Fruit fly (Drosophila melanogaster) whole organism, embryonic: ENCODE measurements around the gene CG11970.

Experiments used
- CG13296 ChIP-seq: fragments of 200-800 bp; sonication (Bioruptor generic); optimal IDR thresholded peaks from 3 replicates; lab custom pipeline; 2018; ENCODE audit warnings: missing biosample characterization, mild to moderate bottlenecking, missing genetic modification characterization
- CG14050 ChIP-seq: fragments of 200-800 bp; sonication (Bioruptor generic); IDR thresholded peaks from 3 replicates; pipeline ENCODE4 v1.3.6; 2022; ENCODE audit warnings: missing biosample characterization, missing genetic modification characterization
- CG14710 ChIP-seq: fragments of 200-800 bp; sonication (Bioruptor generic); optimal IDR thresholded peaks from 3 replicates; lab custom pipeline; 2019; ENCODE audit warnings: missing biosample characterization, mild to moderate bottlenecking, missing genetic modification characterization, moderate library complexity
- CG1603 ChIP-seq: fragments of 200-800 bp; sonication (Bioruptor generic); optimal IDR thresholded peaks from 2 replicates; lab custom pipeline; 2019; ENCODE audit warnings: missing biosample characterization, mild to moderate bottlenecking, missing genetic modification characterization, moderate library complexity
- CG2129 ChIP-seq: fragments of 200-800 bp; sonication (Bioruptor generic); IDR thresholded peaks from 2 replicates; pipeline ENCODE4 v1.3.6; 2022; ENCODE audit warnings: missing biosample characterization, missing genetic modification characterization; ENCODE audit not compliant: partially characterized antibody
- CG2199 ChIP-seq: fragments of 200-800 bp; sonication (Bioruptor generic); IDR thresholded peaks from 3 replicates; pipeline ENCODE4 v1.3.6; 2022; ENCODE audit warnings: missing biosample characterization, missing genetic modification characterization
- CG33213 ChIP-seq: fragments of 200-800 bp; sonication (Bioruptor generic); optimal IDR thresholded peaks from 3 replicates; lab custom pipeline; 2016; ENCODE audit warnings: missing biosample characterization, missing genetic modification characterization
- CG34224 ChIP-seq: fragments of 200-800 bp; sonication (Bioruptor generic); IDR thresholded peaks from 3 replicates; pipeline ENCODE4 v1.3.6; 2022; ENCODE audit warnings: missing biosample characterization, missing genetic modification characterization; ENCODE audit not compliant: partially characterized antibody
- CG34422 ChIP-seq: fragments of 200-800 bp; sonication (Bioruptor generic); IDR thresholded peaks from 3 replicates; pipeline ENCODE4 v1.3.6; 2022; ENCODE audit warnings: missing biosample characterization, missing genetic modification characterization
- CG6654 ChIP-seq: fragments of 200-800 bp; sonication (Bioruptor generic); optimal IDR thresholded peaks from 2 replicates; lab custom pipeline; 2017; ENCODE audit warnings: missing biosample characterization, mild to moderate bottlenecking, missing genetic modification characterization
- CG8388 ChIP-seq: fragments of 200-800 bp; sonication (Bioruptor generic); optimal IDR thresholded peaks from 2 replicates; lab custom pipeline; 2019; ENCODE audit warnings: missing biosample characterization, mild to moderate bottlenecking, missing genetic modification characterization, moderate library complexity
- CrebB ChIP-seq: fragments of 200-800 bp; sonication (Bioruptor generic); optimal IDR thresholded peaks from 3 replicates; lab custom pipeline; 2018; ENCODE audit warnings: missing biosample characterization, mild to moderate bottlenecking, missing genetic modification characterization
- Dbx ChIP-seq: fragments of 200-800 bp; sonication (Bioruptor generic); IDR thresholded peaks from 3 replicates; pipeline ENCODE4 v1.3.6; 2022; ENCODE audit warnings: missing biosample characterization, missing genetic modification characterization
- Deaf1 ChIP-seq: fragments of 200-800 bp; optimal IDR thresholded peaks from 3 replicates; lab custom pipeline; 2019; ENCODE audit warnings: missing biosample characterization, mild to moderate bottlenecking, missing genetic modification characterization, moderate library complexity
- Dll ChIP-seq: fragments of 200-800 bp; sonication (Bioruptor generic); IDR thresholded peaks from 4 replicates; pipeline ENCODE4 v1.3.6; 2022; ENCODE audit warnings: missing biosample characterization, missing genetic modification characterization; ENCODE audit not compliant: partially characterized antibody
- Elba2 ChIP-seq: fragments of 200-800 bp; sonication (Bioruptor generic); optimal IDR thresholded peaks from 3 replicates; lab custom pipeline; 2016; ENCODE audit warnings: missing biosample characterization, missing genetic modification characterization
- HLHmδ ChIP-seq: fragments of 200-800 bp; sonication (Bioruptor generic); optimal IDR thresholded peaks from 2 replicates; lab custom pipeline; 2018; ENCODE audit warnings: missing biosample characterization, mild to moderate bottlenecking, missing genetic modification characterization, moderate library complexity
- Lim3 ChIP-seq: fragments of 200-800 bp; sonication (Bioruptor generic); IDR thresholded peaks from 2 replicates; pipeline ENCODE4 v1.3.6; 2022; ENCODE audit warnings: missing biosample characterization, missing genetic modification characterization
- Neu2 ChIP-seq: fragments of 200-800 bp; sonication (Bioruptor generic); optimal IDR thresholded peaks from 3 replicates; lab custom pipeline; 2016; ENCODE audit warnings: missing biosample characterization, missing genetic modification characterization, borderline replicate concordance
- Pdp1 ChIP-seq, 2 experiments: fragments of 200-800 bp; sonication (Bioruptor generic); optimal IDR thresholded peaks; 3 replicates each; lab custom pipeline; 2016; ENCODE audit warnings: missing biosample characterization in 2 of 2, missing genetic modification characterization in 2 of 2, mild to moderate bottlenecking in 1 of 2, moderate library complexity in 1 of 2
- Ptx1 ChIP-seq: fragments of 200-800 bp; sonication (Bioruptor generic); IDR thresholded peaks from 2 replicates; pipeline ENCODE4 v1.3.6; 2022; ENCODE audit warnings: missing biosample characterization, missing genetic modification characterization
- Six4 ChIP-seq: fragments of 200-800 bp; sonication (Bioruptor generic); optimal IDR thresholded peaks from 2 replicates; lab custom pipeline; 2016; ENCODE audit warnings: missing biosample characterization, missing genetic modification characterization
- Sox100B ChIP-seq: fragments of 200-800 bp; sonication (Bioruptor generic); optimal IDR thresholded peaks from 3 replicates; lab custom pipeline; 2018; ENCODE audit warnings: missing biosample characterization, mild to moderate bottlenecking, missing genetic modification characterization
- Stat92E ChIP-seq, 3 experiments: fragments of >200 bp in 2 of 3; fragments of 200-800 bp in 1 of 3; sonication (Bioruptor generic) in 1 of 3; optimal IDR thresholded peaks; 2 replicates each; lab custom pipeline; 2017 to 2019; ENCODE audit warnings: missing biosample characterization in 3 of 3, missing genetic modification characterization in 3 of 3, mild to moderate bottlenecking in 1 of 3, moderate library complexity in 1 of 3
- Taf1 ChIP-seq: fragments of 200-800 bp; sonication (Bioruptor generic); IDR thresholded peaks from 2 replicates; pipeline ENCODE4 v1.3.6; 2022; ENCODE audit warnings: missing biosample characterization, missing genetic modification characterization
- az2 ChIP-seq: fragments of 200-800 bp; sonication (Bioruptor generic); optimal IDR thresholded peaks from 3 replicates; lab custom pipeline; 2016; ENCODE audit warnings: missing biosample characterization, missing genetic modification characterization
- bab2 ChIP-seq: fragments of 200-800 bp; sonication (Bioruptor generic); optimal IDR thresholded peaks from 2 replicates; lab custom pipeline; 2016; ENCODE audit warnings: missing biosample characterization, missing genetic modification characterization
- eve ChIP-seq, 2 experiments: fragments of >200 bp; optimal IDR thresholded peaks; 2 replicates each; lab custom pipeline; 2017; ENCODE audit warnings: missing biosample characterization in 2 of 2, missing genetic modification characterization in 2 of 2
- eyg ChIP-seq: fragments of 200-800 bp; sonication (Bioruptor generic); optimal IDR thresholded peaks from 3 replicates; lab custom pipeline; 2016; ENCODE audit warnings: missing biosample characterization, missing genetic modification characterization
- grau ChIP-seq: fragments of 200-800 bp; optimal IDR thresholded peaks from 3 replicates; lab custom pipeline; 2019; ENCODE audit warnings: missing biosample characterization, mild to moderate bottlenecking, missing genetic modification characterization, moderate library complexity
- grn ChIP-seq: fragments of 200-800 bp; sonication (Bioruptor generic); optimal IDR thresholded peaks from 3 replicates; lab custom pipeline; 2017; ENCODE audit warnings: missing biosample characterization, missing genetic modification characterization
- knrl ChIP-seq: fragments of 200-800 bp; sonication (Bioruptor generic); IDR thresholded peaks from 3 replicates; pipeline ENCODE4 v1.3.6; 2022; ENCODE audit warnings: missing biosample characterization, missing genetic modification characterization; ENCODE audit not compliant: partially characterized antibody
- pros ChIP-seq: fragments of 200-800 bp; sonication (Bioruptor generic); optimal IDR thresholded peaks from 3 replicates; lab custom pipeline; 2019; ENCODE audit warnings: missing biosample characterization, mild to moderate bottlenecking, missing genetic modification characterization, moderate library complexity
- ssp ChIP-seq: fragments of 200-800 bp; sonication (Bioruptor generic); IDR thresholded peaks from 2 replicates; pipeline ENCODE4 v1.3.6; 2022; ENCODE audit warnings: missing biosample characterization, missing genetic modification characterization
- twi ChIP-seq: fragments of 200-800 bp; optimal IDR thresholded peaks from 2 replicates; lab custom pipeline; 2019; ENCODE audit warnings: missing biosample characterization, mild to moderate bottlenecking, missing genetic modification characterization, moderate library complexity
- wek ChIP-seq: fragments of 200-800 bp; sonication (Bioruptor generic); optimal IDR thresholded peaks from 3 replicates; lab custom pipeline; 2018; ENCODE audit warnings: missing biosample characterization, mild to moderate bottlenecking, missing genetic modification characterization, moderate library complexity

CG11970 gene

dm6 chr3R:9019689-9020138 is 35.2 kb downstream of the CG11970 start, which contains the start of gene tgo (continued):
- TF ChIP-seq CG13296 (GFP tag; lab: Kevin White, UChicago) (no peak), CG34224 (GFP tag; lab: Robert Waterston, UW) (peak; percentile 74), Dll (0 out of 4 replicates have a peak, but pooled peaks have one; percentile 58), CG14710 (tag; lab: Kevin White, UChicago) (peak; percentile 80), Pdp1 (GFP tag; optimal IDR thresholded peaks at IDR 0.05; lab: Kevin White, UChicago) (peak in 1 of 2 experiments; percentile 53), Deaf1 (no peak), grn (GFP tag; lab: Kevin White, UChicago) (peak; percentile 99), grau (tag; lab: Kevin White, UChicago) (peak; percentile 36), CG8388 (GFP tag; lab: Kevin White, UChicago) (no peak), CG14050 (GFP tag; lab: Robert Waterston, UW) (no peak), Elba2 (GFP tag; lab: Kevin White, UChicago) (no peak), ssp (no peak), bab2 (GFP tag; lab: Kevin White, UChicago) (no peak), Lim3 (GFP tag; lab: Robert Waterston, UW) (no peak), CG1603 (tag; lab: Kevin White, UChicago) (peak; percentile 82), knrl (peak; percentile 47; the same call in 1 of the 3 replicates), Taf1 (no peak), CrebB (tag; lab: Kevin White, UChicago) (peak; percentile 13), CG6654 (GFP tag; lab: Kevin White, UChicago) (no peak), CG34422 (GFP tag; lab: Robert Waterston, UW) (peak; percentile 83; the same call in 1 of the 3 replicates), CG2129 (no peak), CG33213 (peak; percentile 17), eve (GFP tag; optimal IDR thresholded peaks at IDR 0.05; lab: Kevin White, UChicago) (no peak), wek (GFP tag; lab: Kevin White, UChicago) (no peak), eyg (GFP tag; lab: Kevin White, UChicago) (no peak), Stat92E (GFP tag; optimal IDR thresholded peaks at IDR 0.05; lab: Kevin White, UChicago) (peak in 1 of 3 experiments; percentile 42)

DNA sequence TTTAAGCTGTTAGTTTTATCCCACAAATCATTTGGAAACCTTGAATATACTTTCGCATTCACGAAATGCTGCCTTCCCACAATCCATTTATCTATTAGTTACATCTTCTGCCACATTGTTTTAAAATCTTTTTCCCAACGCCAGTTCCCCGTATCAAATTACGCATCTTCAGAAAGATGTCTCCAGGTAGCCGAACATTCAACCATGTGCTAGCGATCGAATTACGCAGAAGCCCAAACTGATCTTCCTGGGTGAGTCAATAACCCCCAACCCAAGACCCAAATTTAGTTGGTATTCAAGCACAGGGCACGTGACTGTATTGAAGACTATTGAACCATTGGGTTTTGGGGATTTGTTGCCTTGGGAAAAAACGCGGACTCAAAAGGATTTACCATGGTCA is 39.4 kb downstream of the CG11970 start:
- 0 out of 3 replicates have a peak, but pooled peaks have one; percentile 26 for TF ChIP-seq CG2199 (GFP tag; lab: Robert Waterston, UW)
- TF ChIP-seq Ptx1 (GFP tag; lab: Robert Waterston, UW) = no peak
- peak; percentile 34 for TF ChIP-seq HLHmδ (GFP tag; lab: Kevin White, UChicago)
- TF ChIP-seq Neu2 (GFP tag; lab: Kevin White, UChicago) = no peak
- no peak for TF ChIP-seq bab2 (GFP tag; lab: Kevin White, UChicago)
- TF ChIP-seq twi (tag; lab: Kevin White, UChicago) = peak; percentile 89
- TF ChIP-seq Six4 (GFP tag; lab: Kevin White, UChicago) = peak; percentile 12
- peak; percentile 96 for TF ChIP-seq pros
- no peak for TF ChIP-seq Sox100B (GFP tag; lab: Kevin White, UChicago)
- TF ChIP-seq grn (GFP tag; lab: Kevin White, UChicago) = peak; percentile 9
- no peak for TF ChIP-seq az2 (GFP tag; lab: Kevin White, UChicago)
- TF ChIP-seq Dbx (GFP tag; lab: Robert Waterston, UW) = no peak
